Fruit fly (Drosophila melanogaster) whole organism, prepupa: ENCODE data around the gene Or33b.

ENCODE experiments used
- Blimp-1 ChIP-seq: fragments of 200-800 bp; sonication (Bioruptor generic); optimal IDR thresholded peaks from 3 replicates; lab custom pipeline; 2017; ENCODE audit warnings: missing biosample characterization, missing genetic modification characterization, mild to moderate bottlenecking, moderate library complexity, missing genetic modification reagents
- CG10669 ChIP-seq: fragments of 200-800 bp; sonication (Bioruptor generic); optimal IDR thresholded peaks from 3 replicates; lab custom pipeline; 2018; ENCODE audit warnings: missing biosample characterization, mild to moderate bottlenecking, missing genetic modification characterization, moderate library complexity
- CG11762 ChIP-seq: fragments of 200-800 bp; sonication (Bioruptor generic); optimal IDR thresholded peaks from 3 replicates; lab custom pipeline; 2016; ENCODE audit warnings: missing biosample characterization, missing genetic modification characterization; ENCODE audit not compliant: insufficient read depth
- CG15336 ChIP-seq: fragments of 200-800 bp; sonication (Bioruptor generic); IDR thresholded peaks from 2 replicates; pipeline ENCODE4 v1.3.6; 2022; ENCODE audit warnings: missing biosample characterization, missing genetic modification characterization
- CG1621 ChIP-seq: fragments of 200-800 bp; sonication (Bioruptor generic); optimal IDR thresholded peaks from 3 replicates; lab custom pipeline; 2018; ENCODE audit warnings: missing biosample characterization, mild to moderate bottlenecking, missing genetic modification characterization
- CG16779 ChIP-seq: fragments of 200-800 bp; sonication (Bioruptor generic); optimal IDR thresholded peaks from 3 replicates; lab custom pipeline; 2017; ENCODE audit warnings: missing biosample characterization, mild to moderate bottlenecking, missing genetic modification characterization
- CG31627 ChIP-seq: fragments of 200-800 bp; sonication (Bioruptor generic); optimal IDR thresholded peaks from 3 replicates; lab custom pipeline; 2016; ENCODE audit warnings: missing biosample characterization, missing genetic modification characterization
- CG3919 ChIP-seq: fragments of 200-800 bp; sonication (Bioruptor generic); optimal IDR thresholded peaks from 3 replicates; lab custom pipeline; 2016; ENCODE audit warnings: missing biosample characterization, missing genetic modification characterization
- CG4318 ChIP-seq: fragments of 200-800 bp; sonication (Bioruptor generic); optimal IDR thresholded peaks from 3 replicates; lab custom pipeline; 2017; ENCODE audit warnings: missing biosample characterization, mild to moderate bottlenecking, missing genetic modification characterization
- CG6276 ChIP-seq: fragments of 200-800 bp; sonication (Bioruptor generic); optimal IDR thresholded peaks from 2 replicates; lab custom pipeline; 2017; ENCODE audit warnings: missing biosample characterization, mild to moderate bottlenecking, missing genetic modification characterization
- CG6792 ChIP-seq: fragments of 200-800 bp; sonication (Bioruptor generic); optimal IDR thresholded peaks from 3 replicates; lab custom pipeline; 2016; ENCODE audit warnings: missing biosample characterization, missing genetic modification characterization
- CG6854 ChIP-seq: fragments of 200-800 bp; sonication (Bioruptor generic); optimal IDR thresholded peaks from 2 replicates; lab custom pipeline; 2017; ENCODE audit warnings: missing biosample characterization, mild to moderate bottlenecking, missing genetic modification characterization
- CG7368 ChIP-seq: fragments of 200-800 bp; sonication (Bioruptor generic); optimal IDR thresholded peaks from 3 replicates; lab custom pipeline; 2016; ENCODE audit warnings: missing biosample characterization, missing genetic modification characterization
- Eip78C ChIP-seq: fragments of 200-800 bp; sonication (Bioruptor generic); peaks from one replicate; lab custom pipeline; 2016; ENCODE audit warnings: missing biosample characterization, missing genetic modification characterization
- Eip93F ChIP-seq: fragments of 200-800 bp; sonication (Bioruptor generic); optimal IDR thresholded peaks from 2 replicates; lab custom pipeline; 2016; ENCODE audit warnings: missing biosample characterization, mild to moderate bottlenecking, missing genetic modification characterization
- Ets21C ChIP-seq: fragments of 200-800 bp; sonication (Bioruptor generic); optimal IDR thresholded peaks from 3 replicates; lab custom pipeline; 2016; ENCODE audit warnings: missing biosample characterization, missing genetic modification characterization
- Gug ChIP-seq: fragments of 200-800 bp; sonication (Bioruptor generic); IDR thresholded peaks from 2 replicates; pipeline ENCODE4 v1.3.6; 2022; ENCODE audit warnings: missing biosample characterization, missing genetic modification characterization
- Lpt ChIP-seq: fragments of 200-800 bp; sonication (Bioruptor generic); optimal IDR thresholded peaks from 3 replicates; lab custom pipeline; 2016; ENCODE audit warnings: missing biosample characterization, missing genetic modification characterization
- OdsH ChIP-seq: fragments of 200-800 bp; sonication (Bioruptor generic); optimal IDR thresholded peaks from 3 replicates; lab custom pipeline; 2016; ENCODE audit warnings: missing biosample characterization, missing genetic modification characterization
- Smox ChIP-seq: fragments of 200-800 bp; sonication (Bioruptor generic); optimal IDR thresholded peaks from 3 replicates; lab custom pipeline; 2016; ENCODE audit warnings: missing biosample characterization, missing genetic modification characterization
- Sox14 ChIP-seq: fragments of 200-800 bp; sonication (Bioruptor generic); optimal IDR thresholded peaks from 3 replicates; lab custom pipeline; 2016; ENCODE audit warnings: missing biosample characterization, missing genetic modification characterization
- Sox15 ChIP-seq: fragments of 200-800 bp; sonication (Bioruptor generic); optimal IDR thresholded peaks from 3 replicates; lab custom pipeline; 2016; ENCODE audit warnings: missing biosample characterization, missing genetic modification characterization
- achi ChIP-seq: fragments of 200-800 bp; sonication (Bioruptor generic); optimal IDR thresholded peaks from 3 replicates; lab custom pipeline; 2016; ENCODE audit warnings: missing biosample characterization, missing genetic modification characterization
- dac ChIP-seq: fragments of 200-800 bp; sonication (Bioruptor generic); optimal IDR thresholded peaks from 2 replicates; lab custom pipeline; 2017; ENCODE audit warnings: missing biosample characterization, mild to moderate bottlenecking, missing genetic modification characterization
- esn ChIP-seq: fragments of 200-800 bp; sonication (Bioruptor generic); optimal IDR thresholded peaks from 2 replicates; lab custom pipeline; 2016; ENCODE audit warnings: missing biosample characterization, mild to moderate bottlenecking, missing genetic modification characterization, moderate library complexity
- fkh ChIP-seq: fragments of 200-800 bp; sonication (Bioruptor generic); optimal IDR thresholded peaks from 3 replicates; lab custom pipeline; 2017; ENCODE audit warnings: missing biosample characterization, mild to moderate bottlenecking, missing genetic modification characterization, moderate library complexity
- pdm3 ChIP-seq: fragments of 200-800 bp; sonication (Bioruptor generic); optimal IDR thresholded peaks from 3 replicates; lab custom pipeline; 2016; ENCODE audit warnings: missing biosample characterization, missing genetic modification characterization
- salr ChIP-seq, 2 experiments: fragments of 200-800 bp; sonication (Bioruptor generic); optimal IDR thresholded peaks; 3 replicates each; lab custom pipeline; 2016 to 2018; ENCODE audit warnings: missing biosample characterization in 2 of 2, missing genetic modification characterization in 2 of 2, mild to moderate bottlenecking in 1 of 2
- spab ChIP-seq: fragments of 200-800 bp; sonication (Bioruptor generic); optimal IDR thresholded peaks from 2 replicates; lab custom pipeline; 2017; ENCODE audit warnings: missing biosample characterization, mild to moderate bottlenecking, missing genetic modification characterization, missing genetic modification reagents
- svp ChIP-seq: fragments of 200-800 bp; sonication (Bioruptor generic); peaks from one replicate; lab custom pipeline; 2016; ENCODE audit warnings: missing biosample characterization, missing genetic modification characterization
- topi ChIP-seq: fragments of 200-800 bp; sonication (Bioruptor generic); optimal IDR thresholded peaks from 3 replicates; lab custom pipeline; 2016; ENCODE audit warnings: missing biosample characterization, missing genetic modification characterization
- vri ChIP-seq: fragments of 200-800 bp; sonication (Bioruptor generic); optimal IDR thresholded peaks from 3 replicates; lab custom pipeline; 2016; ENCODE audit warnings: missing biosample characterization, mild to moderate bottlenecking, missing genetic modification characterization

Gene Or33b

dm6 chr2L:11904181-11904580, 31.8 kb upstream of the Or33b start:
- TF ChIP-seq dac (GFP tag; lab: Kevin White, UChicago) (no peak), CG3919 (GFP tag; lab: Kevin White, UChicago) (peak; percentile 17), Gug (GFP tag; lab: Robert Waterston, UW) (no peak), Eip78C (GFP tag; lab: Kevin White, UChicago) (peak; percentile 68), svp (GFP tag; lab: Kevin White, UChicago) (peak; percentile 51)

dm6 chr2L:11928464-11928863, 7.5 kb upstream of the Or33b start, which contains the start of gene Pde1c:
Gene Pde1c, minus strand, starts transcription at chr2L:11928572.
- TF ChIP-seq dac (GFP tag; lab: Kevin White, UChicago), result no peak
- no peak for TF ChIP-seq CG6854 (GFP tag; lab: Kevin White, UChicago)
- TF ChIP-seq CG11762 (GFP tag; lab: Kevin White, UChicago), result no peak
- no peak for TF ChIP-seq CG6276 (GFP tag; lab: Kevin White, UChicago)
- no peak for TF ChIP-seq topi
- TF ChIP-seq svp (GFP tag; lab: Kevin White, UChicago), result no peak
- no peak for TF ChIP-seq CG31627 (GFP tag; lab: Kevin White, UChicago)
- TF ChIP-seq Eip93F (GFP tag; lab: Kevin White, UChicago), result no peak
- TF ChIP-seq Blimp-1 (GFP tag; lab: Kevin White, UChicago), result no peak

DNA sequence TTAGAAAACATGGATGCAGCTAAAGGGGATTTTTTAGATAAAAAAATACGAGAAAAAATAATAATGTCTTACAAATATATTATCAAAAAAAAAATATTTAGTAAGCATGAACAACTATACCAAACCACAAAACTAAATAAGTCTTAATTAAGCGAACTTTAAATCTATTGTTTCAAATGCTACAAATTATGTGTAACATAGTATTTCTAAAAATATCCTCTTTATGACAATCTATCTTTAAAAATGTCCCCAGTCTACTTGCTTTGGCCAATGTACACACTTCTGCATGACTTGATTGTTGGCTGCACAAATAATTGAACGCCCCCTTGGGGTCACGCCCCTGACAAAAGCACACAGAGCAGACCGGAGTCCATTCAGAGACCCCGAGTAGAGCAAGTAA, 4.4 kb upstream of the Or33b start:
- TF ChIP-seq CG3919 (GFP tag; lab: Kevin White, UChicago) (no peak), dac (GFP tag; lab: Kevin White, UChicago) (no peak), spab (GFP tag; lab: Kevin White, UChicago) (no peak), pdm3 (GFP tag; lab: Kevin White, UChicago) (no peak), esn (GFP tag; lab: Kevin White, UChicago) (no peak), CG7368 (GFP tag; lab: Kevin White, UChicago) (no peak), OdsH (GFP tag; lab: Kevin White, UChicago) (no peak), salr (GFP tag; optimal IDR thresholded peaks at IDR 0.05; lab: Kevin White, UChicago) (no peak), CG16779 (no peak), achi (GFP tag; lab: Kevin White, UChicago) (no peak), CG4318 (GFP tag; lab: Kevin White, UChicago) (no peak), vri (GFP tag; lab: Kevin White, UChicago) (no peak), CG6854 (GFP tag; lab: Kevin White, UChicago) (no peak), CG15336 (GFP tag; lab: Robert Waterston, UW) (no peak), fkh (GFP tag; lab: Kevin White, UChicago) (no peak), topi (no peak), CG10669 (GFP tag; lab: Kevin White, UChicago) (no peak), Smox (GFP tag; lab: Kevin White, UChicago) (no peak), Lpt (no peak), Sox15 (GFP tag; lab: Kevin White, UChicago) (no peak)
- TF ChIP-seq, all 60 proteins: peak for 0

DNA sequence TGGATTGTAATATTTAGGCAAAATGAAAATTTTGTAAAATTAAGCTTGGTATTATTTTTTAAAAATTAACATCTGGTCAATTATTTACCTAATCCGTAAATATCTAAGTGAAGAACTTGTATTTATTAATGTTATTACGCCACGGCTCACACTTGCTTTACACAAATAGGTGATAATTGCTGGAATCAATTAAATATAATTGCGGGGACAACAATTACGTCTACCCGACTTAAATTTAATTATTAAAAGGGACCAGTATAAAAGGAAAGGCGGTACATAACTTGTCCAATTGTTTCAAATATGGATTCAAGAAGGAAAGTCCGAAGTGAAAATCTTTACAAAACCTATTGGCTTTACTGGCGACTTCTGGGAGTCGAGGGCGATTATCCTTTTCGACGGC, 1.8 kb upstream of the Or33b start, which contains the start of gene Or33a:
Gene Or33a, plus strand, starts transcription at position 301 of the 400 bp plus-strand sequence.
- TF ChIP-seq svp (GFP tag; lab: Kevin White, UChicago), result peak; percentile 12
- no peak for TF ChIP-seq Sox14 (GFP tag; lab: Kevin White, UChicago)
- no peak for TF ChIP-seq CG31627 (GFP tag; lab: Kevin White, UChicago)
- no peak for TF ChIP-seq CG1621 (tag; lab: Kevin White, UChicago)
- TF ChIP-seq Blimp-1 (GFP tag; lab: Kevin White, UChicago), result no peak
- TF ChIP-seq Ets21C, result no peak
- TF ChIP-seq CG6792 (GFP tag; lab: Kevin White, UChicago), result no peak
- TF ChIP-seq, all 60 proteins: peak for 1

DNA sequence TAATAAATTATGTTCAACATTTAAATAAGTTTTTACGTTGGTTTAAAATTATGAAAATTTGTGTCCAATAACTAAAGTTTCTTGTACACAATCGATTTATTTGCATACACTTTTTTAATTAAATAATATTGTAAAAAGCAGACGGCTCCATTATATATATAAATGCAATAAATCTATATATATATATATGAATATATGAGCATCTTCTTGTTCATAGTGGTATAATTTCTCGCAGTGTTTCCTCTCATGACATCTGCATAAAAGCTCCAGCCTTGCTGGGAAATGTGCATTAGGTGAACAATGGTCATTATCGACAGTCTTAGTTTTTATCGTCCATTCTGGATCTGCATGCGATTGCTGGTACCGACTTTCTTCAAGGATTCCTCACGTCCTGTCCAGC, 1.7 kb downstream of the Or33b start, which contains the start of gene Or33c:
Gene Or33c, plus strand, starts transcription at position 301 of the 400 bp plus-strand sequence.
- TF ChIP-seq CG31627 (GFP tag; lab: Kevin White, UChicago), result no peak
